Worm (Caenorhabditis elegans) whole organism, L3 larva: Measurements from ENCODE around the gene srx-36.

Experiments
- nhr-77 ChIP-seq: fragments of 150-350 bp; optimal IDR thresholded peaks from 2 replicates; lab custom pipeline; 2014; ENCODE audit warnings: missing biosample characterization, missing genetic modification characterization
- pqm-1 ChIP-seq: fragments of 150-350 bp; optimal IDR thresholded peaks from 2 replicates; lab custom pipeline; 2017; ENCODE audit warnings: missing biosample characterization, missing genetic modification characterization, inconsistent platforms

ce11 chrV:7123979-7124378 lies 6.9 kb downstream of the srx-36 start:
- TF ChIP-seq nhr-77 (tag; lab: Kevin White, UChicago) (no peak), pqm-1 (no peak)
